Worm (Caenorhabditis elegans): ENCODE measurements around the gene sos-1.

The sos-1 gene

DNA sequence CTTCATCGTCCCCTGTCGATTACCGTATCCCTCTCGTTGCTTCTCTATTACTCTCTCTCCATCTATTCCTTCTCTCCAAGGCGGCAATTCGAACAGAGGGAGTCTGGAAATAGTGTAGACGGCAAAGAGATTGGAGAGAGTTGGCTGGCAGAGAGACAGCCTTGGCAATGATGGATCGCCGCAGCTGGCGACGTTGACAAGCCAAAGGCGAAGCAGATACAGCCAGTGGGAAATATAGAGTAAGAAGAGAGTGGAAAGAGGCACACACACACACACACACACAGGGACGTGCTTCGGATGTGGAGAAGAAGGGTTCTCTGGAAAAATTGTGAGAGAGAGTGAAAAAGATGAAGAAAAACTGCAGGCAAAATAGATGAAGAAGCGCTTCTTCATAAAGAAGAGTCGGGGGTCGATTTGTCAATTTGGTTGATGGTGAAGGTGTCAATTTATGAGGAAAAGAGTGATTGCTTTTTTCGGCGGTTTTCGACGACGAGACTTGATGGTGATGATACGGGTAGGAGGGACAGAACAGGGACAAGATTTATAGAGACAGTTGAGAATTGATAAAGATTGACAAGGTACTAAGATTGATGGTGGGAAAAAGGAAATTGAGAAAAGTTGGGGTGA lies 41.1 kb downstream of the sos-1 start (continued):
- TF ChIP-seq rbr-2 (tag; optimal IDR thresholded peaks at IDR 0.05) = peak; percentile 78
- TF ChIP-seq nhr-6 (tag; optimal IDR thresholded peaks at IDR 0.05) = peak; percentile 4
- TF ChIP-seq dve-1 (tag; optimal IDR thresholded peaks at IDR 0.05; ENCODE audit: insufficient read depth) = peak; percentile 14
- TF ChIP-seq ama-1 (optimal IDR thresholded peaks at IDR 0.05) = peak; percentile 39
- TF ChIP-seq F37D6.2 (tag; optimal IDR thresholded peaks at IDR 0.05) = peak; percentile 50
- peak; percentile 62 for TF ChIP-seq nhr-11 (tag; optimal IDR thresholded peaks at IDR 0.05)
- no peak for TF ChIP-seq zip-11 (GFP tag; IDR thresholded peaks at IDR 0.05)
- no peak for TF ChIP-seq lin-29 (GFP tag; IDR thresholded peaks at IDR 0.05)
- TF ChIP-seq nhr-48 (tag; optimal IDR thresholded peaks at IDR 0.05) = peak; percentile 5
- TF ChIP-seq unc-62 (GFP tag; optimal IDR thresholded peaks at IDR 0.05 in 1 of 2) = peak in 1 of 2 experiments; percentile 100
- TF ChIP-seq unc-62 (tag; optimal IDR thresholded peaks at IDR 0.05) = peak; percentile 100
- no peak for TF ChIP-seq snpc-4 (tag; optimal IDR thresholded peaks at IDR 0.05)
- TF ChIP-seq set-16 (GFP tag; IDR thresholded peaks at IDR 0.05) = peak; percentile 35
- TF ChIP-seq hlh-11 (tag; optimal IDR thresholded peaks at IDR 0.05) = peak; percentile 86
- TF ChIP-seq fkh-10 (GFP tag; optimal IDR thresholded peaks at IDR 0.05) = peak; percentile 11
- peak; percentile 7 for TF ChIP-seq ztf-7 (tag; optimal IDR thresholded peaks at IDR 0.05)
- peak; percentile 40; the same call in 1 of the 2 replicates for TF ChIP-seq vab-7 (GFP tag; IDR thresholded peaks at IDR 0.05)
- TF ChIP-seq nhr-102 (tag; optimal IDR thresholded peaks at IDR 0.05) = peak; percentile 1
- TF ChIP-seq spr-1 (tag; optimal IDR thresholded peaks at IDR 0.05) = peak; percentile 18
- peak in 1 of 2 experiments; percentile 71 for TF ChIP-seq hif-1 (tag; optimal IDR thresholded peaks at IDR 0.05)
- TF ChIP-seq ceh-20 (GFP tag; IDR thresholded peaks at IDR 0.05) = peak; percentile 91
- TF ChIP-seq hmg-1.1 (GFP tag; IDR thresholded peaks at IDR 0.05) = peak; percentile 71

DNA sequence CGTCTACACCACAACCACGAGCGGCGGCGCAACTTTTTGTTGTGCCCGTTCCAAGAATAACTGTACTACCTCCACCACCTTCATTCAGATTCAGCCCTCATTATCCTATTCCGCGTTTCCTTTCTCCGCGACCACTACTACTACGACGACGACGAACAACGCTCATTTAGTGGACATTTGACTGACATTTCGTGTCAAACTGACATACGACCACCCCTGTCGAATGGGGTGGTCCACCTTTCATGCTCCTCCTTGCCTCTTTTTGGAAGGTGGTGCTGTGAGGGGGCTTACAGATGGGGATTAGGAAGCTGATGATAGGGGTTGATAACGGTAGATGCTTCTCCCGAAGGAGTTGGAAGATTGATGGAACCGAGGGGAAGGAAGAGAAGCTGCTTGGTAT lies 42.0 kb downstream of the sos-1 start:
- TF ChIP-seq D1046.2 (GFP tag; IDR thresholded peaks at IDR 0.05) (no peak), unc-62 (GFP tag; optimal IDR thresholded peaks at IDR 0.05 in 1 of 2) (peak in 1 of 2 experiments; percentile 100), unc-62 (tag; optimal IDR thresholded peaks at IDR 0.05) (no peak), fos-1 (tag; optimal IDR thresholded peaks at IDR 0.05) (no peak)

DNA sequence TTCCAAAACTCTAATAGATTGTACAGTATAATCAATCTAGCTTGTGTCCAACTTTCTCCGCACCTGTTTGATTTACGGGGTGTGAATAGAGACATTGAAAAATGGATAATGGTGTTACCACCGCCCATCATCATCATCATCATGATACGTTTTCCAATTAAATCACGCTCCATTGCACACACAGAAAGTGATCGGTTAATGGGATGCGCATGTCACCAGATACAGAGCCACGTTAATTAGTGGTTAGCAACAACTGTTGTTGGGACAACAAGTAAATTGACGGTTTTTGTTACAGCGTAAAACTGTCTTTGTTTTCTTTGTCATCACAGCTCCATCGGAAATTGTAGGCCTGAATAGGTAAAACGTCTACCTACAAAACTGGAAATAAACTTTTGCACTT lies 42.4 kb downstream of the sos-1 start:
- TF ChIP-seq arid-1 (GFP tag; conservative IDR thresholded peaks at IDR 0.05) (no peak), ztf-11 (tag; optimal IDR thresholded peaks at IDR 0.05) (no peak), pqm-1 (tag; optimal IDR thresholded peaks at IDR 0.05) (no peak), hif-1 (tag; optimal IDR thresholded peaks at IDR 0.05) (no peak), unc-62 (GFP tag; optimal IDR thresholded peaks at IDR 0.05 in 1 of 2) (peak in 1 of 2 experiments; percentile 64), unc-62 (tag; optimal IDR thresholded peaks at IDR 0.05) (no peak), aha-1 (tag) (peak; percentile 78)

DNA sequence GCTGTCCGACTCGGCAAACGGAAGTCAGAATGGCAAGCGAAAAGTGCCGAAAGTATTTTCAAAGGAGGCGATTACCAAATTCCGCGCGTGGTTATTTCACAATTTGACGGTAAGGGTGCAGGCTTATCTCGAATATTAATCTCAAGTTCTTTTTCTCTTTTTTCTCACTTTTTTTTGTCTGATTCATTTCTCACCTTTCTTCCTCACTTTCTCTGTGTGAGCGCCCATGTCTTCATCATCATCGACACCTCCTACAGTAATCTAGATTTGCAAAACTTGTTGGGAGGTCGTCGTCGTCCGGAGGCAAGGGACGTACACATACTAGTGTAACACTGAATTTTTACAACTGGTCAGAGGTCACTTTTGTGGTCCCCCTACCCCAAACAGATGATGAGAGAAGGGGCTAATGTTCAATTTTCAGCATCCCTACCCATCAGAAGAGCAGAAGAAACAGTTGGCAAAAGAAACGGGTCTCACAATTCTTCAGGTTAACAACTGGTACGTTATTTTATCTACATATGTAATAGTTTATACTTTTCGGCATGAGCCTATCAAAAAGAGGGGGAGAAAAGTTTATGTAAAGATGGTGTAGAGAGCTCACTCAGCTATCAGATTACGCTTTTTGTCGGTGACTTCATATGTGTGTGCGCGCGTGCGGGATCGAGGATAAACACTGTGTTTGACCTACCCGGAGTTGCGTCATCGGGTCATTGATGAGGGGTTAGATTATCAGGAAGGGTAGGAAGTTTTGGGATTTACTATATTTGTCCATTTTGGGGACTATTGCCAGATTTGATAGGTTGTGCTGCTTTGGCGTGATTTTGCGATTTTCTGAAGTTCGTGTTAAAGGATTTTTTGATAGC lies 43.5 kb downstream of the sos-1 start:
- TF ChIP-seq T20F7.1 (GFP tag; optimal IDR thresholded peaks at IDR 0.05) (no peak), unc-62 (GFP tag; optimal IDR thresholded peaks at IDR 0.05 in 1 of 2) (peak in 1 of 2 experiments; percentile 67), unc-62 (tag; optimal IDR thresholded peaks at IDR 0.05) (no peak)

DNA sequence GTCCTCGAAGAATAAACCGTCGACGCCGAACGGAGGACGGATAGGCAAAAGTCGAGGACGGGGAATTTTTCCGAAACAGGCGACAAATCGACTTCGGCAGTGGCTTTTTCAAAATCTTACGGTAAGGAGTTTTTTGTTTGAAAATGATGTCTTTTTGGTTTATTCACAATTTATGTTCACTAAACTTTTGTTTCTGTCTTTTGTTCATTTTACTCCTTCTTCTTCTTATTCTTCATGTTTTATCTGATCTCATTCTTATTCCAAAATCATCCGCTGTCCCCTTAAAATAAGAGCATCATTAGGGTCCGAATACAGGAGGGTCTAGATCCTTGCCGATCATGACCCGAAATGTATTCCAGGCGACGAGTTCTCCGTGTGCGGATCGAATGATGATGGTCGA lies 44.1 kb downstream of the sos-1 start:
- TF ChIP-seq unc-62 (GFP tag; optimal IDR thresholded peaks at IDR 0.05 in 1 of 2) (peak in 1 of 2 experiments; percentile 99), unc-62 (tag; optimal IDR thresholded peaks at IDR 0.05) (no peak), unc-130 (GFP tag; optimal IDR thresholded peaks at IDR 0.05) (no peak)

Data from whole organism, L4 larva.